Worm (Caenorhabditis elegans): ENCODE results near the gene gas-1.

DNA sequence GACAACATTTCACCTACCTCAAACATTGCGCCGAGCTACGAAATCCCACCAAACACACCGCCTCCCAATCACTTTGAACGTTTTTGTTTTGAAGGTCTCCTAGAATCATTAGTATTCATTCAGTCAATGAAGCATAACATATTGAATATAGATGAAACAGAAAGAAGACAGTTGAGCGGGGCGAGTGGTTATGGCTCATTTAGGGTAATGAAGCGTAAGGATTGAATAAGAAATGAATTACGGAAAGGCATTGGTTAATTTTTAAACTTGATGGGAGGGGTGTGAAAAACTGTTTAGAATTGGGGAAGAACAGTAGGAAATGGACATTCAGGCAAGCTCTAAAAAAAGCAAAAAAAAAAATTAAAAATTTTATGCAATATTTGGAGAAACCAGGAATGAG lies 32.3 kb downstream of the gas-1 start, which contains the start of gene lron-3:
- no peak for TF ChIP-seq lin-15B (tag; optimal IDR thresholded peaks at IDR 0.05)
- TF ChIP-seq ceh-16 (tag; optimal IDR thresholded peaks at IDR 0.05): no peak
- no peak for TF ChIP-seq zag-1 (tag; optimal IDR thresholded peaks at IDR 0.05)
- TF ChIP-seq elt-3 (tag; optimal IDR thresholded peaks at IDR 0.05): no peak
- TF ChIP-seq jun-1 (tag; optimal IDR thresholded peaks at IDR 0.05): no peak
- TF ChIP-seq nhr-12 (tag; optimal IDR thresholded peaks at IDR 0.05): no peak

All from whole organism, L3 larva.